Worm (Caenorhabditis elegans) whole organism, L3 larva: ENCODE results near the gene nsph-4.2.
"Not testable (repeated sequence)": the region's sequence is repeated elsewhere in the genome, so short reads cannot be mapped to it uniquely, and the experiment has no call there.

Experiments used
- R02D3.7 ChIP-seq: fragments of 150-350 bp; optimal IDR thresholded peaks from 2 replicates; lab custom pipeline; 2014; ENCODE audit warnings: missing biosample characterization, missing genetic modification characterization
- aly-2 ChIP-seq: fragments of 150-350 bp; optimal IDR thresholded peaks from 2 replicates; lab custom pipeline; 2014; ENCODE audit warnings: missing biosample characterization, missing genetic modification characterization
- ama-1 ChIP-seq: fragments of 150-350 bp; optimal IDR thresholded peaks from 2 replicates; lab custom pipeline; 2018
- ceh-28 ChIP-seq: fragments of 150-350 bp; optimal IDR thresholded peaks from 2 replicates; lab custom pipeline; 2014; ENCODE audit warnings: missing biosample characterization, missing genetic modification reagents, missing genetic modification characterization
- ceh-82 ChIP-seq: fragments of 150-350 bp; optimal IDR thresholded peaks from 2 replicates; lab custom pipeline; 2014; ENCODE audit warnings: missing biosample characterization, missing genetic modification characterization
- daf-12 ChIP-seq: fragments of 150-350 bp; optimal IDR thresholded peaks from 2 replicates; lab custom pipeline; 2014; ENCODE audit warnings: missing biosample characterization, missing genetic modification reagents, missing genetic modification characterization
- egl-27 ChIP-seq: sonication (generic microtip); optimal IDR thresholded peaks from 4 replicates; lab custom pipeline; 2017; ENCODE audit warnings: missing biosample characterization, missing genetic modification reagents, missing genetic modification characterization
- egl-5 ChIP-seq: fragments of 150-350 bp; optimal IDR thresholded peaks from 2 replicates; lab custom pipeline; 2017; ENCODE audit warnings: missing biosample characterization, missing genetic modification reagents, missing genetic modification characterization, inconsistent platforms
- elt-1 ChIP-seq: fragments of 150-350 bp; optimal IDR thresholded peaks from 2 replicates; lab custom pipeline; 2014; ENCODE audit warnings: missing biosample characterization, missing genetic modification characterization
- elt-2 ChIP-seq: sonication (generic microtip); optimal IDR thresholded peaks from 2 replicates; lab custom pipeline; 2016; ENCODE audit warnings: missing genetic modification reagents, mild to moderate bottlenecking, missing genetic modification characterization, missing compliant biosample characterization
- elt-3 ChIP-seq, 3 experiments: fragments of 150-350 bp in 1 of 3; sonication (generic microtip) in 2 of 3; optimal IDR thresholded peaks; 2 replicates in 2 of 3; 4 replicates in 1 of 3; lab custom pipeline; 2014 to 2017; ENCODE audit warnings: missing biosample characterization in 3 of 3, missing genetic modification characterization in 3 of 3
- eor-1 ChIP-seq, 2 experiments: fragments of 150-350 bp; optimal IDR thresholded peaks; 2 replicates each; lab custom pipeline; 2014 to 2018; ENCODE audit warnings: missing biosample characterization in 2 of 2, missing genetic modification characterization in 2 of 2
- fkh-10 ChIP-seq: sonication (generic microtip); optimal IDR thresholded peaks from 2 replicates; lab custom pipeline; 2017; ENCODE audit warnings: missing biosample characterization, missing genetic modification reagents, missing genetic modification characterization
- fkh-2 ChIP-seq: fragments of 150-350 bp; optimal IDR thresholded peaks from 2 replicates; lab custom pipeline; 2014; ENCODE audit warnings: missing biosample characterization, missing genetic modification reagents, missing genetic modification characterization
- hmg-11 ChIP-seq: sonication (generic microtip); optimal IDR thresholded peaks from 2 replicates; lab custom pipeline; 2016; ENCODE audit warnings: missing genetic modification characterization, missing compliant biosample characterization
- jun-1 ChIP-seq: fragments of 150-350 bp; optimal IDR thresholded peaks from 2 replicates; lab custom pipeline; 2014; ENCODE audit warnings: missing biosample characterization, missing genetic modification reagents, missing genetic modification characterization
- lin-15B ChIP-seq: fragments of 150-350 bp; optimal IDR thresholded peaks from 2 replicates; lab custom pipeline; 2014; ENCODE audit warnings: missing biosample characterization, missing genetic modification characterization
- lin-39 ChIP-seq: fragments of 150-350 bp; optimal IDR thresholded peaks from 2 replicates; lab custom pipeline; 2018; ENCODE audit warnings: missing biosample characterization, missing genetic modification reagents, missing genetic modification characterization
- lsy-12 ChIP-seq: sonication (generic microtip); optimal IDR thresholded peaks from 2 replicates; lab custom pipeline; 2016; ENCODE audit warnings: mild to moderate bottlenecking, missing genetic modification characterization, missing compliant biosample characterization
- mml-1 ChIP-seq: fragments of 150-350 bp; sonication (generic microtip); optimal IDR thresholded peaks from 3 replicates; lab custom pipeline; 2014; ENCODE audit warnings: missing biosample characterization, missing genetic modification characterization
- nfya-1 ChIP-seq: sonication (generic microtip); optimal IDR thresholded peaks from 2 replicates; lab custom pipeline; 2017; ENCODE audit warnings: missing genetic modification characterization, mild to moderate bottlenecking, missing compliant biosample characterization, antibody characterized with exemption, moderate library complexity; ENCODE audit not compliant: insufficient read depth
- nhr-11 ChIP-seq: fragments of 150-350 bp; optimal IDR thresholded peaks from 2 replicates; lab custom pipeline; 2014; ENCODE audit warnings: missing biosample characterization, missing genetic modification characterization
- nhr-12 ChIP-seq: fragments of 150-350 bp; optimal IDR thresholded peaks from 2 replicates; lab custom pipeline; 2014; ENCODE audit warnings: missing biosample characterization, missing genetic modification characterization
- nhr-23 ChIP-seq: fragments of 150-350 bp; optimal IDR thresholded peaks from 2 replicates; lab custom pipeline; 2014; ENCODE audit warnings: missing biosample characterization, missing genetic modification reagents, missing genetic modification characterization
- nhr-237 ChIP-seq: fragments of 150-350 bp; optimal IDR thresholded peaks from 2 replicates; lab custom pipeline; 2014; ENCODE audit warnings: missing biosample characterization, missing genetic modification characterization
- nhr-25 ChIP-seq: sonication (generic microtip); optimal IDR thresholded peaks from 2 replicates; lab custom pipeline; 2017; ENCODE audit warnings: missing biosample characterization, missing genetic modification characterization
- nhr-28 ChIP-seq: fragments of 150-350 bp; optimal IDR thresholded peaks from 2 replicates; lab custom pipeline; 2014; ENCODE audit warnings: missing biosample characterization, missing genetic modification characterization
- nhr-43 ChIP-seq: sonication (generic microtip); optimal IDR thresholded peaks from 2 replicates; lab custom pipeline; 2016; ENCODE audit warnings: mild to moderate bottlenecking, missing genetic modification characterization, missing compliant biosample characterization; ENCODE audit not compliant: poor library complexity, severe bottlenecking
- nhr-67 ChIP-seq: fragments of 150-350 bp; optimal IDR thresholded peaks from 2 replicates; lab custom pipeline; 2014; ENCODE audit warnings: missing biosample characterization, missing genetic modification characterization
- nhr-77 ChIP-seq: fragments of 150-350 bp; optimal IDR thresholded peaks from 2 replicates; lab custom pipeline; 2014; ENCODE audit warnings: missing biosample characterization, missing genetic modification characterization
- pha-4 ChIP-seq: fragments of 150-350 bp; optimal IDR thresholded peaks from 2 replicates; lab custom pipeline; 2014; ENCODE audit warnings: missing biosample characterization, missing genetic modification reagents, missing genetic modification characterization
- pqm-1 ChIP-seq: fragments of 150-350 bp; optimal IDR thresholded peaks from 2 replicates; lab custom pipeline; 2017; ENCODE audit warnings: missing biosample characterization, missing genetic modification characterization, inconsistent platforms
- sea-2 ChIP-seq: fragments of 150-350 bp; sonication (generic microtip); optimal IDR thresholded peaks from 4 replicates; lab custom pipeline; 2014; ENCODE audit warnings: missing biosample characterization, missing genetic modification reagents, missing genetic modification characterization
- skn-1 ChIP-seq: fragments of 150-350 bp; optimal IDR thresholded peaks from 2 replicates; lab custom pipeline; 2014; ENCODE audit warnings: missing biosample characterization, missing genetic modification characterization
- snpc-4 ChIP-seq: fragments of 150-350 bp; optimal IDR thresholded peaks from 2 replicates; lab custom pipeline; 2014; ENCODE audit warnings: missing biosample characterization, missing genetic modification characterization
- tbx-2 ChIP-seq: sonication (generic microtip); optimal IDR thresholded peaks from 2 replicates; lab custom pipeline; 2016; ENCODE audit warnings: mild to moderate bottlenecking, missing genetic modification characterization, missing compliant biosample characterization
- unc-39 ChIP-seq: sonication (generic microtip); optimal IDR thresholded peaks from 4 replicates; lab custom pipeline; 2017; ENCODE audit warnings: missing biosample characterization, missing genetic modification characterization
- unc-62 ChIP-seq: fragments of 150-350 bp; sonication (generic microtip); optimal IDR thresholded peaks from 4 replicates; lab custom pipeline; 2014; ENCODE audit warnings: missing biosample characterization, missing genetic modification reagents, missing genetic modification characterization
- ztf-4 ChIP-seq: fragments of 150-350 bp; optimal IDR thresholded peaks from 2 replicates; lab custom pipeline; 2014; ENCODE audit warnings: missing biosample characterization, missing genetic modification characterization

The nsph-4.2 gene

ce11 chrIV:5218496-5218895 is at the start of gene nsph-4.2:
nsph-4.2 (plus strand) TSS chrIV:5218796.
- TF ChIP-seq nhr-77 (tag; lab: Kevin White, UChicago); nhr-237; fkh-10 (GFP tag; lab: Kevin White, UChicago): not testable (repeated sequence)

ce11 chrIV:5169335-5169734 is 49.3 kb upstream of the nsph-4.2 start:
- peak; percentile 29 for TF ChIP-seq nfya-1 (tag; lab: Kevin White, UChicago)
- no peak for TF ChIP-seq snpc-4 (tag; lab: Kevin White, UChicago)

ce11 chrIV:5171994-5172528 is 46.5 kb upstream of the nsph-4.2 start:
- no peak for TF ChIP-seq unc-39 (tag; lab: Kevin White, UChicago)
- peak; percentile 19 for TF ChIP-seq nfya-1 (tag; lab: Kevin White, UChicago)

- TF ChIP-seq nhr-77 (tag; lab: Kevin White, UChicago) (no peak), nhr-43 (tag; lab: Kevin White, UChicago) (no peak), fkh-2 (tag; lab: Kevin White, UChicago) (no peak), skn-1 (no peak), sea-2 (GFP tag; lab: Kevin White, UChicago) (no peak), aly-2 (tag; lab: Kevin White, UChicago) (no peak), egl-27 (no peak), elt-2 (tag; lab: Kevin White, UChicago) (no peak), tbx-2 (tag; lab: Kevin White, UChicago) (no peak), mml-1 (tag; lab: Kevin White, UChicago) (no peak), eor-1 (tag; optimal IDR thresholded peaks at IDR 0.05; lab: Kevin White, UChicago) (no peak), lsy-12 (no peak), nhr-67 (tag; lab: Kevin White, UChicago) (no peak), nhr-12 (tag; lab: Kevin White, UChicago) (no peak)
Measured at ce11 chrIV:5173032-5173431, 45.6 kb upstream of the nsph-4.2 start, which contains the start of gene lam-1. lam-1 (plus strand) TSS chrIV:5173332.

- TF ChIP-seq nhr-237 = no peak
- TF ChIP-seq daf-12 (tag; lab: Kevin White, UChicago) = no peak
- TF ChIP-seq tbx-2 (tag; lab: Kevin White, UChicago) = peak; percentile 92
- TF ChIP-seq unc-39 (tag; lab: Kevin White, UChicago) = no peak
- peak; percentile 62 for TF ChIP-seq elt-2 (tag; lab: Kevin White, UChicago)
- TF ChIP-seq nhr-23 = peak; percentile 97
- peak; percentile 96 for TF ChIP-seq lin-15B (tag; lab: Kevin White, UChicago)
- peak; percentile 71 for TF ChIP-seq lin-39 (tag; lab: Kevin White, UChicago)
- peak; percentile 53 for TF ChIP-seq ama-1 (lab: Kevin White, UChicago)
- TF ChIP-seq nhr-43 (tag; lab: Kevin White, UChicago) = peak; percentile 91
- peak; percentile 87 for TF ChIP-seq ceh-28
- TF ChIP-seq pqm-1 (tag; lab: Kevin White, UChicago) = peak; percentile 42
- peak; percentile 83 for TF ChIP-seq jun-1 (tag; lab: Kevin White, UChicago)
- TF ChIP-seq hmg-11 (tag; lab: Kevin White, UChicago) = peak; percentile 88
- peak; percentile 84 for TF ChIP-seq skn-1
- TF ChIP-seq ztf-4 (tag; lab: Kevin White, UChicago) = peak; percentile 74
- TF ChIP-seq nfya-1 (tag; lab: Kevin White, UChicago) = peak; percentile 91
- TF ChIP-seq R02D3.7 (tag; lab: Kevin White, UChicago) = peak; percentile 88
- peak; percentile 91 for TF ChIP-seq lsy-12
- TF ChIP-seq ceh-82 (tag; lab: Kevin White, UChicago) = peak; percentile 87
- TF ChIP-seq pha-4 = peak; percentile 94
- peak; percentile 74 for TF ChIP-seq nhr-77 (tag; lab: Kevin White, UChicago)
- peak in 1 of 3 experiments; percentile 49 for TF ChIP-seq elt-3 (tag; optimal IDR thresholded peaks at IDR 0.05; lab: Kevin White, UChicago)
- TF ChIP-seq egl-5 = peak; percentile 92
- TF ChIP-seq fkh-10 (GFP tag; lab: Kevin White, UChicago) = no peak
- TF ChIP-seq egl-27 = peak; percentile 24
- TF ChIP-seq snpc-4 (tag; lab: Kevin White, UChicago) = peak; percentile 93
- TF ChIP-seq unc-62 = no peak
- peak; percentile 96 for TF ChIP-seq nhr-25 (tag; lab: Kevin White, UChicago)
- TF ChIP-seq fkh-2 (tag; lab: Kevin White, UChicago) = no peak
- no peak for TF ChIP-seq nhr-28 (tag; lab: Kevin White, UChicago)
- TF ChIP-seq nhr-11 (tag; lab: Kevin White, UChicago) = peak; percentile 35
- peak; percentile 28 for TF ChIP-seq aly-2 (tag; lab: Kevin White, UChicago)
- TF ChIP-seq elt-1 (tag; lab: Kevin White, UChicago) = peak; percentile 69
Measured at ce11 chrIV:5183755-5184166, 34.8 kb upstream of the nsph-4.2 start, which contains the start of gene W03F8.4. W03F8.4 (plus strand) TSS chrIV:5184123.
